Worm (Caenorhabditis elegans): ENCODE data around the gene H32C10.1.

ce11 chrIV:5884500-5884899 lies 49.6 kb upstream of the H32C10.1 start, which contains the start of gene H04M03.11:
- TF ChIP-seq unc-62 (GFP tag; optimal IDR thresholded peaks at IDR 0.05): no peak
- TF ChIP-seq tbp1 (GFP tag; optimal IDR thresholded peaks at IDR 0.05): no peak

Data from whole organism, young adult.